Worm (Caenorhabditis elegans) whole organism, late embryonic: Measurements from ENCODE around the gene famk-1.

Experiments
- ama-1 ChIP-seq: fragments of 150-350 bp; optimal IDR thresholded peaks from 2 replicates; lab custom pipeline; 2014
- dmd-4 ChIP-seq: sonication (generic microtip); optimal IDR thresholded peaks from 2 replicates; lab custom pipeline; 2016; ENCODE audit warnings: borderline replicate concordance, missing genetic modification characterization, missing compliant biosample characterization
- dve-1 ChIP-seq: sonication (generic microtip); optimal IDR thresholded peaks from 2 replicates; lab custom pipeline; 2017; ENCODE audit warnings: antibody characterized with exemption, mild to moderate bottlenecking, missing genetic modification characterization, missing compliant biosample characterization
- elt-2 ChIP-seq: sonication (generic microtip); optimal IDR thresholded peaks from 2 replicates; lab custom pipeline; 2016; ENCODE audit warnings: missing genetic modification reagents, missing genetic modification characterization, missing compliant biosample characterization
- nhr-11 ChIP-seq: fragments of 150-350 bp; optimal IDR thresholded peaks from 2 replicates; lab custom pipeline; 2014; ENCODE audit warnings: missing biosample characterization, missing genetic modification characterization
- npax-4 ChIP-seq: sonication (generic microtip); optimal IDR thresholded peaks from 2 replicates; lab custom pipeline; 2016; ENCODE audit warnings: missing genetic modification characterization, missing compliant biosample characterization
- pag-3 ChIP-seq: sonication (generic microtip); optimal IDR thresholded peaks from 2 replicates; lab custom pipeline; 2016; ENCODE audit warnings: missing compliant biosample characterization, missing genetic modification characterization, borderline replicate concordance
- pha-4 ChIP-seq: fragments of 150-350 bp; optimal IDR thresholded peaks from 2 replicates; lab custom pipeline; 2018; ENCODE audit warnings: missing biosample characterization, missing genetic modification reagents, missing genetic modification characterization
- rnt-1 ChIP-seq: sonication (generic microtip); optimal IDR thresholded peaks from 2 replicates; lab custom pipeline; 2016; ENCODE audit warnings: missing genetic modification characterization, missing compliant biosample characterization
- tbx-7 ChIP-seq: sonication (generic microtip); optimal IDR thresholded peaks from 2 replicates; lab custom pipeline; 2016; ENCODE audit warnings: missing genotype, missing genetic modification characterization, missing compliant biosample characterization
- unc-55 ChIP-seq: sonication (generic microtip); optimal IDR thresholded peaks from 2 replicates; lab custom pipeline; 2017; ENCODE audit warnings: missing biosample characterization, missing genetic modification reagents, missing genetic modification characterization
- unc-86 ChIP-seq: sonication (generic microtip); optimal IDR thresholded peaks from 2 replicates; lab custom pipeline; 2016; ENCODE audit warnings: missing genetic modification characterization, missing compliant biosample characterization

- no peak for TF ChIP-seq pag-3 (tag; lab: Kevin White, UChicago)
- TF ChIP-seq ama-1 (lab: Kevin White, UChicago): no peak
- no peak for TF ChIP-seq tbx-7 (tag; lab: Kevin White, UChicago)
- no peak for TF ChIP-seq nhr-11 (tag; lab: Kevin White, UChicago)
- TF ChIP-seq unc-55 (GFP tag; lab: Kevin White, UChicago): no peak
- no peak for TF ChIP-seq dve-1 (tag; lab: Kevin White, UChicago)
- no peak for TF ChIP-seq pha-4 (tag; lab: Kevin White, UChicago)
- no peak for TF ChIP-seq rnt-1 (tag; lab: Kevin White, UChicago)
- no peak for TF ChIP-seq unc-86
- TF ChIP-seq dmd-4 (tag; lab: Kevin White, UChicago): no peak
- TF ChIP-seq npax-4 (tag; lab: Kevin White, UChicago): no peak
- TF ChIP-seq elt-2 (tag; lab: Kevin White, UChicago): no peak
Measured at ce11 chrX:15222789-15223188, 9.7 kb upstream of the famk-1 start.
